Worm (Caenorhabditis elegans): ENCODE results near the gene twk-9.

ce11 chrIV:9678007-9678406 lies 15.0 kb upstream of the twk-9 start:
- TF ChIP-seq mep-1 (tag; optimal IDR thresholded peaks at IDR 0.05) (no peak), blmp-1 (tag; optimal IDR thresholded peaks at IDR 0.05) (no peak), snpc-4 (tag; optimal IDR thresholded peaks at IDR 0.05) (no peak), elt-3 (tag; optimal IDR thresholded peaks at IDR 0.05) (no peak), ces-1 (GFP tag; optimal IDR thresholded peaks at IDR 0.05) (no peak), zip-8 (tag; optimal IDR thresholded peaks at IDR 0.05) (no peak), unc-62 (GFP tag; optimal IDR thresholded peaks at IDR 0.05) (no peak), mab-5 (tag; optimal IDR thresholded peaks at IDR 0.05) (no peak), lin-13 (tag; optimal IDR thresholded peaks at IDR 0.05) (no peak), elt-1 (tag; optimal IDR thresholded peaks at IDR 0.05; ENCODE audit: borderline replicate concordance, insufficient read depth) (no peak), nhr-2 (tag; optimal IDR thresholded peaks at IDR 0.05) (no peak)

All from whole organism, mixed stage, embryonic.